Fruit fly (Drosophila melanogaster): Measurements from ENCODE around the gene Rbp6.

Rbp6 gene

dm6 chr3L:17237003-17237402 lies 1.0 kb downstream of the Rbp6 start:
- no peak for TF ChIP-seq fru (GFP tag; optimal IDR thresholded peaks at IDR 0.05)
- no peak for TF ChIP-seq Vsx2 (GFP tag; optimal IDR thresholded peaks at IDR 0.05; ENCODE audit: partially characterized antibody)
- no peak for TF ChIP-seq tai (GFP tag; optimal IDR thresholded peaks at IDR 0.05)
- no peak for TF ChIP-seq lola (GFP tag; optimal IDR thresholded peaks at IDR 0.05)

- TF ChIP-seq foxo (GFP tag; optimal IDR thresholded peaks at IDR 0.05) (no peak), Sp1 (GFP tag; optimal IDR thresholded peaks at IDR 0.05) (no peak), N (GFP tag; optimal IDR thresholded peaks at IDR 0.05) (no peak), lola (GFP tag; optimal IDR thresholded peaks at IDR 0.05) (no peak), psq (GFP tag; optimal IDR thresholded peaks at IDR 0.05) (no peak), ey (GFP tag; optimal IDR thresholded peaks at IDR 0.05) (no peak), dl (GFP tag; optimal IDR thresholded peaks at IDR 0.05; ENCODE audit: insufficient read depth in 1 of 2, partially characterized antibody in 2 of 2) (no peak), br (GFP tag; optimal IDR thresholded peaks at IDR 0.05) (no peak), jim (GFP tag; optimal IDR thresholded peaks at IDR 0.05) (no peak), pan (optimal IDR thresholded peaks at IDR 0.05) (no peak), tai (GFP tag; optimal IDR thresholded peaks at IDR 0.05) (no peak), Myc (optimal IDR thresholded peaks at IDR 0.05) (no peak)
Observed at dm6 chr3L:17226330-17226729, 11.7 kb downstream of the Rbp6 start.

- no peak for TF ChIP-seq lola (GFP tag; optimal IDR thresholded peaks at IDR 0.05)
- TF ChIP-seq woc (GFP tag; optimal IDR thresholded peaks at IDR 0.05) = no peak
- TF ChIP-seq dl (GFP tag; optimal IDR thresholded peaks at IDR 0.05; ENCODE audit: insufficient read depth in 1 of 2, partially characterized antibody in 2 of 2) = no peak
- TF ChIP-seq CrebA (GFP tag; optimal IDR thresholded peaks at IDR 0.05; ENCODE audit: borderline replicate concordance) = no peak
- TF ChIP-seq Abd-B (GFP tag; optimal IDR thresholded peaks at IDR 0.05) = no peak
- no peak for TF ChIP-seq Dif (GFP tag; optimal IDR thresholded peaks at IDR 0.05; ENCODE audit: partially characterized antibody)
- TF ChIP-seq br (GFP tag; optimal IDR thresholded peaks at IDR 0.05) = no peak
Observed at dm6 chr3L:17219299-17219698, 18.7 kb downstream of the Rbp6 start.

- TF ChIP-seq HLH106 (tag; optimal IDR thresholded peaks at IDR 0.05) = peak; percentile 10
- no peak for TF ChIP-seq GATAd (GFP tag; optimal IDR thresholded peaks at IDR 0.05)
- no peak for TF ChIP-seq brk (GFP tag; optimal IDR thresholded peaks at IDR 0.05)
- no peak for TF ChIP-seq Dfd (GFP tag; optimal IDR thresholded peaks at IDR 0.05)
- no peak for TF ChIP-seq usp (GFP tag; optimal IDR thresholded peaks at IDR 0.05)
- TF ChIP-seq lola (GFP tag; optimal IDR thresholded peaks at IDR 0.05) = no peak
- no peak for TF ChIP-seq woc (GFP tag; optimal IDR thresholded peaks at IDR 0.05)
- no peak for TF ChIP-seq Myc (optimal IDR thresholded peaks at IDR 0.05)
- TF ChIP-seq CrebA (GFP tag; optimal IDR thresholded peaks at IDR 0.05; ENCODE audit: borderline replicate concordance) = no peak
- TF ChIP-seq jim (GFP tag; optimal IDR thresholded peaks at IDR 0.05) = no peak
- TF ChIP-seq br (GFP tag; optimal IDR thresholded peaks at IDR 0.05) = no peak
- TF ChIP-seq ey (GFP tag; optimal IDR thresholded peaks at IDR 0.05) = no peak
- no peak for TF ChIP-seq Hr78 (GFP tag; optimal IDR thresholded peaks at IDR 0.05)
- TF ChIP-seq Sp1 (GFP tag; optimal IDR thresholded peaks at IDR 0.05) = peak; percentile 9
- no peak for TF ChIP-seq Dif (GFP tag; optimal IDR thresholded peaks at IDR 0.05; ENCODE audit: partially characterized antibody)
- no peak for TF ChIP-seq dsf (GFP tag; optimal IDR thresholded peaks at IDR 0.05; ENCODE audit: borderline replicate concordance)
- no peak for TF ChIP-seq Jra (GFP tag; optimal IDR thresholded peaks at IDR 0.05)
- no peak for TF ChIP-seq Hnf4 (GFP tag; optimal IDR thresholded peaks at IDR 0.05)
- no peak for TF ChIP-seq Vsx2 (GFP tag; optimal IDR thresholded peaks at IDR 0.05; ENCODE audit: partially characterized antibody)
- TF ChIP-seq fru (GFP tag; optimal IDR thresholded peaks at IDR 0.05) = no peak
- no peak for TF ChIP-seq Rel (GFP tag; optimal IDR thresholded peaks at IDR 0.05)
- TF ChIP-seq Rel (tag; optimal IDR thresholded peaks at IDR 0.05) = no peak
- no peak for TF ChIP-seq N (GFP tag; optimal IDR thresholded peaks at IDR 0.05)
- TF ChIP-seq sv (GFP tag; optimal IDR thresholded peaks at IDR 0.05) = no peak
- peak in 1 of 2 experiments; percentile 6 for TF ChIP-seq foxo (GFP tag; optimal IDR thresholded peaks at IDR 0.05)
- no peak for TF ChIP-seq psq (GFP tag; optimal IDR thresholded peaks at IDR 0.05)
- peak; percentile 20 for TF ChIP-seq h (GFP tag; optimal IDR thresholded peaks at IDR 0.05)
- no peak for TF ChIP-seq tai (GFP tag; optimal IDR thresholded peaks at IDR 0.05)
- TF ChIP-seq rgr (GFP tag; optimal IDR thresholded peaks at IDR 0.05) = no peak
- TF ChIP-seq CG32264 (GFP tag; optimal IDR thresholded peaks at IDR 0.05) = no peak
- no peak for TF ChIP-seq OdsH (GFP tag; optimal IDR thresholded peaks at IDR 0.05)
- TF ChIP-seq dmrt93B (GFP tag; optimal IDR thresholded peaks at IDR 0.05) = no peak
- no peak for TF ChIP-seq sage (GFP tag; optimal IDR thresholded peaks at IDR 0.05)
- TF ChIP-seq Hr83 (GFP tag; optimal IDR thresholded peaks at IDR 0.05; ENCODE audit: poor library complexity, severe bottlenecking) = no peak
- no peak for TF ChIP-seq dl (GFP tag; optimal IDR thresholded peaks at IDR 0.05; ENCODE audit: insufficient read depth in 1 of 2, partially characterized antibody in 2 of 2)
- TF ChIP-seq Abd-B (GFP tag; optimal IDR thresholded peaks at IDR 0.05) = no peak
- TF ChIP-seq CG9705 (GFP tag; optimal IDR thresholded peaks at IDR 0.05) = no peak
Observed at dm6 chr3L:17216263-17216662, 21.7 kb downstream of the Rbp6 start.
